Fruit fly (Drosophila melanogaster): ENCODE data around the gene otu.
A peak's percentile ranks its signal among the peaks of the same experiment; 100 is the strongest.

Gene otu

DNA sequence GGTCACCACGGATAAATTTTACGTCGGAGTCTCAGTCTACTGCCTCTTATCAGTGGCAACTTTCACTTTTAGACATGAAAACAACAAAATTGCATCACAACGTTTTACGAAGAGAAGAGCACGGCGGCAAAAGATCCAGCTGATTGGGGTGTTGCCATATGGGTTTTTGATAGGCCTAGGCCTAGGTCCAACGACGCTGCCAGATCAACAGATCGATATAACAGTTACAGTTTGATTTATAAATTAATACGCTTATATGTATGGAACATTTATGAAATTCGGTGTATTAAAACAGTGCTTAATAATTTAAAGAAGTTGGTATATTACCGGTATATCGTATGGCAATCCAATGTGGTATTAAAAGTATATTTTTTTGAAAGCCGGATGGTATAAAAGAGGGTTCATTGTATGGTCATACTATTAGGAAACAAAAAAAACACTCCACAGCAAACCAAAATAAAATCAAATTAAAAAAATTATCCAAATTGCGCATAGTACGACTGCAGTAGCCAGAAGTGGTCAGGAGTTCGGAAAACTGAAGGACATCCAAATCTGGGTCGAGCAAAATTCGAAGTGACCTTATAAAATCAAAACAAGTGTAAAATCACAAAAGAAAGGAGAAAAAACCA, 52.6 kb downstream of the otu start, which contains the start of gene CG1440 (continued):
- no peak for TF ChIP-seq CG1832 (GFP tag; optimal IDR thresholded peaks at IDR 0.05)
- TF ChIP-seq lbe (GFP tag; optimal IDR thresholded peaks at IDR 0.05), result peak; percentile 41
- TF ChIP-seq CG14710 (tag; optimal IDR thresholded peaks at IDR 0.05), result peak; percentile 78
- no peak for TF ChIP-seq CG10366 (GFP tag; IDR thresholded peaks at IDR 0.05)
- no peak for TF ChIP-seq CG18599 (GFP tag; optimal IDR thresholded peaks at IDR 0.05)
- no peak for TF ChIP-seq D19A (tag; optimal IDR thresholded peaks at IDR 0.05)
- no peak for TF ChIP-seq ci (GFP tag; IDR thresholded peaks at IDR 0.05)
- no peak for TF ChIP-seq Meics (GFP tag; optimal IDR thresholded peaks at IDR 0.05)
- TF ChIP-seq CG18011 (GFP tag; optimal IDR thresholded peaks at IDR 0.05), result no peak
- TF ChIP-seq CG9817 (tag; optimal IDR thresholded peaks at IDR 0.05), result no peak
- TF ChIP-seq CG18619 (GFP tag; optimal IDR thresholded peaks at IDR 0.05), result no peak
- no peak for TF ChIP-seq CG10959 (GFP tag; IDR thresholded peaks at IDR 0.05)
- TF ChIP-seq CG11398 (GFP tag; optimal IDR thresholded peaks at IDR 0.05), result no peak
- TF ChIP-seq cad (GFP tag; optimal IDR thresholded peaks at IDR 0.05), result no peak
- TF ChIP-seq MTF-1 (GFP tag; optimal IDR thresholded peaks at IDR 0.05; ENCODE audit: borderline replicate concordance), result no peak
- no peak for TF ChIP-seq Hey (tag; optimal IDR thresholded peaks at IDR 0.05)
- TF ChIP-seq H15 (GFP tag; IDR thresholded peaks at IDR 0.05), result no peak
- 0 out of 3 replicates have a peak, but pooled peaks have one; percentile 15 for TF ChIP-seq Opbp (GFP tag; IDR thresholded peaks at IDR 0.05; ENCODE audit: partially characterized antibody)
- TF ChIP-seq Trl (optimal IDR thresholded peaks at IDR 0.05), result no peak
- TF ChIP-seq Trl (GFP tag; optimal IDR thresholded peaks at IDR 0.05), result peak; percentile 10
- peak; percentile 77 for TF ChIP-seq CG12659 (GFP tag; optimal IDR thresholded peaks at IDR 0.05)
- TF ChIP-seq CG7963 (GFP tag; IDR thresholded peaks at IDR 0.05; ENCODE audit: partially characterized antibody), result no peak
- TF ChIP-seq CG4820 (GFP tag; optimal IDR thresholded peaks at IDR 0.05), result no peak
- peak; percentile 93 for TF ChIP-seq Blimp-1 (GFP tag; optimal IDR thresholded peaks at IDR 0.05)
- TF ChIP-seq wek (GFP tag; optimal IDR thresholded peaks at IDR 0.05), result no peak
- TF ChIP-seq crc (GFP tag; optimal IDR thresholded peaks at IDR 0.05), result no peak
- peak; percentile 3; the same call in 1 of the 4 replicates for TF ChIP-seq Dll (GFP tag; IDR thresholded peaks at IDR 0.05; ENCODE audit: partially characterized antibody)
- TF ChIP-seq fd64A (GFP tag; optimal IDR thresholded peaks at IDR 0.05), result no peak
- TF ChIP-seq gt (GFP tag; IDR thresholded peaks at IDR 0.05), result no peak
- no peak for TF ChIP-seq CG11696 (GFP tag; IDR thresholded peaks at IDR 0.05)
- TF ChIP-seq CrebB (tag; optimal IDR thresholded peaks at IDR 0.05), result no peak
- no peak for TF ChIP-seq Nf-YA (GFP tag; IDR thresholded peaks at IDR 0.05)
- no peak for TF ChIP-seq CG15269 (tag; optimal IDR thresholded peaks at IDR 0.05)
- no peak for TF ChIP-seq CG12236 (GFP tag; optimal IDR thresholded peaks at IDR 0.05)
- TF ChIP-seq ap (GFP tag; IDR thresholded peaks at IDR 0.05), result no peak
- no peak for TF ChIP-seq NC2β (GFP tag; optimal IDR thresholded peaks at IDR 0.05)
- TF ChIP-seq Eip74EF (GFP tag; optimal IDR thresholded peaks at IDR 0.05), result no peak
- TF ChIP-seq CG12391 (tag; optimal IDR thresholded peaks at IDR 0.05), result peak; percentile 66
- TF ChIP-seq Hsf (GFP tag; optimal IDR thresholded peaks at IDR 0.05), result no peak
- TF ChIP-seq salm (tag; optimal IDR thresholded peaks at IDR 0.05), result no peak
- 0 out of 2 replicates have a peak, but pooled peaks have one; percentile 34 for TF ChIP-seq sob (GFP tag; IDR thresholded peaks at IDR 0.05)
- TF ChIP-seq PHDP (tag; optimal IDR thresholded peaks at IDR 0.05), result peak; percentile 48
- no peak for TF ChIP-seq pum (GFP tag; optimal IDR thresholded peaks at IDR 0.05)
- peak; percentile 35; the same call in 1 of the 2 replicates for TF ChIP-seq CG32772 (GFP tag; IDR thresholded peaks at IDR 0.05)
- TF ChIP-seq ab (GFP tag; optimal IDR thresholded peaks at IDR 0.05), result no peak
- no peak for TF ChIP-seq ind (GFP tag; optimal IDR thresholded peaks at IDR 0.05)
- peak; percentile 28 for TF ChIP-seq pho (GFP tag; optimal IDR thresholded peaks at IDR 0.05)
- no peak for TF ChIP-seq NfI (GFP tag; optimal IDR thresholded peaks at IDR 0.05)
- TF ChIP-seq Asciz (GFP tag; optimal IDR thresholded peaks at IDR 0.05), result no peak
- no peak for TF ChIP-seq maf-S (GFP tag; optimal IDR thresholded peaks at IDR 0.05)
